Fruit fly (Drosophila melanogaster) whole organism, embryonic: ENCODE results near the gene sad.

Experiments
- Antp ChIP-seq: fragments of 200-800 bp; sonication (Bioruptor generic); optimal IDR thresholded peaks from 3 replicates; lab custom pipeline; 2016; ENCODE audit warnings: missing biosample characterization, missing genetic modification characterization
- Atf6 ChIP-seq: fragments of 200-800 bp; sonication (Bioruptor generic); IDR thresholded peaks from 2 replicates; pipeline ENCODE4 v1.3.6; 2022; ENCODE audit warnings: missing biosample characterization, missing genetic modification characterization
- Bdp1 ChIP-seq: fragments of 200-800 bp; sonication (Bioruptor generic); optimal IDR thresholded peaks from 3 replicates; lab custom pipeline; 2016; ENCODE audit warnings: missing biosample characterization, missing genetic modification characterization
- CG1024 ChIP-seq: fragments of 200-800 bp; sonication (Bioruptor generic); IDR thresholded peaks from 2 replicates; pipeline ENCODE4 v1.3.6; 2022; ENCODE audit warnings: missing biosample characterization, missing genetic modification characterization
- CG10366 ChIP-seq: fragments of 200-800 bp; sonication (Bioruptor generic); IDR thresholded peaks from 2 replicates; pipeline ENCODE4 v1.3.6; 2022; ENCODE audit warnings: missing biosample characterization, missing genetic modification characterization
- CG10959 ChIP-seq: fragments of 200-800 bp; sonication (Bioruptor generic); IDR thresholded peaks from 2 replicates; pipeline ENCODE4 v1.3.6; 2022; ENCODE audit warnings: missing biosample characterization, missing genetic modification characterization
- CG11247 ChIP-seq: fragments of 200-800 bp; sonication (Bioruptor generic); IDR thresholded peaks from 2 replicates; pipeline ENCODE4 v1.3.6; 2022; ENCODE audit warnings: missing biosample characterization, missing genetic modification characterization
- CG11456 ChIP-seq: fragments of 200-800 bp; sonication (Bioruptor generic); IDR thresholded peaks from 3 replicates; pipeline ENCODE4 v1.3.6; 2022; ENCODE audit warnings: missing biosample characterization, missing genetic modification characterization
- CG12071 ChIP-seq: fragments of 200-800 bp; sonication (Bioruptor generic); optimal IDR thresholded peaks from 3 replicates; lab custom pipeline; 2018; ENCODE audit warnings: missing biosample characterization, mild to moderate bottlenecking, missing genetic modification characterization
- CG12391 ChIP-seq: fragments of 200-800 bp; sonication (Bioruptor generic); optimal IDR thresholded peaks from 3 replicates; lab custom pipeline; 2018; ENCODE audit warnings: missing biosample characterization, mild to moderate bottlenecking, missing genetic modification characterization, moderate library complexity
- CG13424 ChIP-seq: fragments of 200-800 bp; sonication (Bioruptor generic); optimal IDR thresholded peaks from 2 replicates; lab custom pipeline; 2019; ENCODE audit warnings: missing biosample characterization, mild to moderate bottlenecking, missing genetic modification characterization, moderate library complexity
- CG14667 ChIP-seq: fragments of 200-800 bp; sonication (Bioruptor generic); IDR thresholded peaks from 2 replicates; pipeline ENCODE4 v1.3.6; 2022; ENCODE audit warnings: missing biosample characterization, missing genetic modification characterization
- CG15269 ChIP-seq: fragments of 200-800 bp; sonication (Bioruptor generic); optimal IDR thresholded peaks from 2 replicates; lab custom pipeline; 2018; ENCODE audit warnings: missing biosample characterization, mild to moderate bottlenecking, missing genetic modification characterization, moderate library complexity
- CG1529 ChIP-seq: fragments of 200-800 bp; sonication (Bioruptor generic); optimal IDR thresholded peaks from 3 replicates; lab custom pipeline; 2018; ENCODE audit warnings: missing biosample characterization, missing genetic modification characterization
- CG15514 ChIP-seq: fragments of 200-800 bp; sonication (Bioruptor generic); optimal IDR thresholded peaks from 3 replicates; lab custom pipeline; 2017; ENCODE audit warnings: missing biosample characterization, missing genetic modification characterization, mild to moderate bottlenecking, moderate library complexity, missing genetic modification reagents
- CG18764 ChIP-seq: fragments of 200-800 bp; sonication (Bioruptor generic); optimal IDR thresholded peaks from 3 replicates; lab custom pipeline; 2016; ENCODE audit warnings: missing biosample characterization, missing genetic modification characterization
- CG31365 ChIP-seq: fragments of 200-800 bp; sonication (Bioruptor generic); optimal IDR thresholded peaks from 2 replicates; lab custom pipeline; 2018; ENCODE audit warnings: missing biosample characterization, mild to moderate bottlenecking, missing genetic modification characterization
- CG31441 ChIP-seq: fragments of 200-800 bp; sonication (Bioruptor generic); IDR thresholded peaks from 2 replicates; pipeline ENCODE4 v1.3.6; 2022; ENCODE audit warnings: missing biosample characterization, missing genetic modification characterization
- CG32532 ChIP-seq: fragments of 200-800 bp; sonication (Bioruptor generic); IDR thresholded peaks from 2 replicates; pipeline ENCODE4 v1.3.6; 2022; ENCODE audit warnings: missing biosample characterization, missing genetic modification characterization
- CG32772 ChIP-seq: fragments of 200-800 bp; sonication (Bioruptor generic); IDR thresholded peaks from 2 replicates; pipeline ENCODE4 v1.3.6; 2022; ENCODE audit warnings: missing biosample characterization, missing genetic modification characterization
- CG3281 ChIP-seq: fragments of 200-800 bp; sonication (Bioruptor generic); optimal IDR thresholded peaks from 3 replicates; lab custom pipeline; 2017; ENCODE audit warnings: missing biosample characterization, mild to moderate bottlenecking, missing genetic modification characterization
- CG33557 ChIP-seq: fragments of 200-800 bp; sonication (Bioruptor generic); optimal IDR thresholded peaks from 2 replicates; lab custom pipeline; 2019; ENCODE audit warnings: missing biosample characterization, mild to moderate bottlenecking, missing genetic modification characterization, moderate library complexity
- CG4707 ChIP-seq: fragments of 200-800 bp; sonication (Bioruptor generic); optimal IDR thresholded peaks from 2 replicates; lab custom pipeline; 2018; ENCODE audit warnings: missing biosample characterization, mild to moderate bottlenecking, missing genetic modification characterization, moderate library complexity
- CG6254 ChIP-seq: fragments of 200-800 bp; sonication (Bioruptor generic); optimal IDR thresholded peaks from 3 replicates; lab custom pipeline; 2017; ENCODE audit warnings: mild to moderate bottlenecking, missing biosample characterization, missing genetic modification reagents, missing genetic modification characterization
- Camta ChIP-seq: fragments of 200-800 bp; sonication (Bioruptor generic); optimal IDR thresholded peaks from 2 replicates; lab custom pipeline; 2016; ENCODE audit warnings: missing biosample characterization, missing genetic modification characterization
- CoRest ChIP-seq: fragments of 200-800 bp; sonication (Bioruptor generic); optimal IDR thresholded peaks from 3 replicates; lab custom pipeline; 2018; ENCODE audit warnings: missing biosample characterization, mild to moderate bottlenecking, missing genetic modification characterization, moderate library complexity
- D19A ChIP-seq: fragments of 200-800 bp; optimal IDR thresholded peaks from 3 replicates; lab custom pipeline; 2019; ENCODE audit warnings: missing biosample characterization, mild to moderate bottlenecking, missing genetic modification characterization, moderate library complexity
- Fer2 ChIP-seq: fragments of 200-800 bp; sonication (Bioruptor generic); optimal IDR thresholded peaks from 2 replicates; lab custom pipeline; 2018; ENCODE audit warnings: missing biosample characterization, mild to moderate bottlenecking, missing genetic modification characterization, moderate library complexity
- Fer3 ChIP-seq: fragments of 200-800 bp; sonication (Bioruptor generic); optimal IDR thresholded peaks from 2 replicates; lab custom pipeline; 2018; ENCODE audit warnings: missing biosample characterization, mild to moderate bottlenecking, missing genetic modification characterization, moderate library complexity
- HLHmδ ChIP-seq: fragments of 200-800 bp; sonication (Bioruptor generic); optimal IDR thresholded peaks from 2 replicates; lab custom pipeline; 2018; ENCODE audit warnings: missing biosample characterization, mild to moderate bottlenecking, missing genetic modification characterization, moderate library complexity
- Sox100B ChIP-seq: fragments of 200-800 bp; sonication (Bioruptor generic); optimal IDR thresholded peaks from 3 replicates; lab custom pipeline; 2018; ENCODE audit warnings: missing biosample characterization, mild to moderate bottlenecking, missing genetic modification characterization
- Sox102F ChIP-seq: fragments of 200-800 bp; sonication (Bioruptor generic); optimal IDR thresholded peaks from 2 replicates; lab custom pipeline; 2018; ENCODE audit warnings: missing biosample characterization, mild to moderate bottlenecking, missing genetic modification characterization, moderate library complexity
- aop ChIP-seq: fragments of 200-800 bp; sonication (Bioruptor generic); IDR thresholded peaks from 2 replicates; pipeline ENCODE4 v1.3.6; 2022; ENCODE audit warnings: missing biosample characterization, missing genetic modification characterization
- chm ChIP-seq: fragments of 200-800 bp; sonication (Bioruptor generic); IDR thresholded peaks from 2 replicates; pipeline ENCODE4 v1.3.6; 2022; ENCODE audit warnings: missing biosample characterization, missing genetic modification characterization
- ci ChIP-seq: fragments of 200-800 bp; sonication (Bioruptor generic); IDR thresholded peaks from 3 replicates; pipeline ENCODE4 v1.3.6; 2022; ENCODE audit warnings: missing biosample characterization, missing genetic modification characterization
- grau ChIP-seq: fragments of 200-800 bp; optimal IDR thresholded peaks from 3 replicates; lab custom pipeline; 2019; ENCODE audit warnings: missing biosample characterization, mild to moderate bottlenecking, missing genetic modification characterization, moderate library complexity
- gsb-n ChIP-seq: fragments of 200-800 bp; sonication (Bioruptor generic); optimal IDR thresholded peaks from 3 replicates; lab custom pipeline; 2018; ENCODE audit warnings: missing biosample characterization, mild to moderate bottlenecking, missing genetic modification characterization
- ken ChIP-seq: fragments of 200-800 bp; sonication (Bioruptor generic); IDR thresholded peaks from 3 replicates; pipeline ENCODE4 v1.3.6; 2022; ENCODE audit warnings: missing biosample characterization, missing genetic modification characterization
- lmd ChIP-seq: fragments of 200-800 bp; sonication (Bioruptor generic); IDR thresholded peaks from 2 replicates; pipeline ENCODE4 v1.3.6; 2022; ENCODE audit warnings: missing biosample characterization, missing genetic modification characterization
- org-1 ChIP-seq: fragments of 200-800 bp; sonication (Bioruptor generic); optimal IDR thresholded peaks from 2 replicates; lab custom pipeline; 2017; ENCODE audit warnings: missing biosample characterization, missing genetic modification characterization
- pan ChIP-seq, 4 experiments: fragments of >200 bp in 3 of 4; fragments of 200-800 bp in 1 of 4; sonication (Bioruptor generic) in 1 of 4; optimal IDR thresholded peaks in 3 of 4; IDR thresholded peaks in 1 of 4; 2 replicates each; pipeline versions ENCODE4 v1.3.6 to Lab custom; 2017 to 2022; ENCODE audit warnings: missing biosample characterization in 2 of 4, missing genetic modification characterization in 2 of 4, mixed read lengths in 1 of 4
- pum ChIP-seq: fragments of 200-800 bp; sonication (Bioruptor generic); optimal IDR thresholded peaks from 2 replicates; lab custom pipeline; 2016; ENCODE audit warnings: missing biosample characterization, missing genetic modification characterization
- sisA ChIP-seq: fragments of 200-800 bp; sonication (Bioruptor generic); IDR thresholded peaks from 2 replicates; pipeline ENCODE4 v1.3.6; 2022; ENCODE audit warnings: missing biosample characterization, missing genetic modification characterization
- slbo ChIP-seq: fragments of 200-800 bp; sonication (Bioruptor generic); IDR thresholded peaks from 2 replicates; pipeline ENCODE4 v1.3.6; 2022; ENCODE audit warnings: missing biosample characterization, missing genetic modification characterization
- sob ChIP-seq: fragments of 200-800 bp; sonication (Bioruptor generic); IDR thresholded peaks from 2 replicates; pipeline ENCODE4 v1.3.6; 2022; ENCODE audit warnings: missing biosample characterization, missing genetic modification characterization
- sqz ChIP-seq: fragments of 200-800 bp; sonication (Bioruptor generic); optimal IDR thresholded peaks from 3 replicates; lab custom pipeline; 2018; ENCODE audit warnings: missing biosample characterization, mild to moderate bottlenecking, missing genetic modification characterization
- tap ChIP-seq: fragments of 200-800 bp; optimal IDR thresholded peaks from 3 replicates; lab custom pipeline; 2019; ENCODE audit warnings: missing biosample characterization, mild to moderate bottlenecking, missing genetic modification characterization, moderate library complexity
- tin ChIP-seq: fragments of 200-800 bp; sonication (Bioruptor generic); optimal IDR thresholded peaks from 3 replicates; lab custom pipeline; 2016; ENCODE audit warnings: missing biosample characterization, missing genetic modification characterization
- unpg ChIP-seq: fragments of 200-800 bp; sonication (Bioruptor generic); optimal IDR thresholded peaks from 3 replicates; lab custom pipeline; 2018; ENCODE audit warnings: missing biosample characterization, mild to moderate bottlenecking, missing genetic modification characterization, moderate library complexity
- zen ChIP-seq: fragments of 200-800 bp; sonication (Bioruptor generic); optimal IDR thresholded peaks from 3 replicates; lab custom pipeline; 2018; ENCODE audit warnings: missing biosample characterization, mild to moderate bottlenecking, missing genetic modification characterization, moderate library complexity

sad gene

dm6 chr3R:11872692-11873091, 4.3 kb upstream of the sad start (continued):
- TF ChIP-seq Bdp1 (GFP tag; lab: Kevin White, UChicago) (no peak), CG15514 (GFP tag; lab: Kevin White, UChicago) (peak; percentile 22), pan (optimal IDR thresholded peaks at IDR 0.05; lab: Kevin White, UChicago) (no peak), pan (GFP tag; optimal IDR thresholded peaks at IDR 0.05 in 1 of 2, IDR thresholded peaks at IDR 0.05 in 1 of 2) (peak in 1 of 2 experiments; percentile 57), unpg (GFP tag; lab: Kevin White, UChicago) (peak; percentile 42), tin (GFP tag; lab: Kevin White, UChicago) (peak; percentile 42), grau (tag; lab: Kevin White, UChicago) (peak; percentile 44), Fer3 (peak; percentile 42), ken (GFP tag; lab: Robert Waterston, UW) (peak; percentile 46; the same call in 1 of the 3 replicates), pum (no peak), ci (GFP tag; lab: Robert Waterston, UW) (peak; percentile 71), Fer2 (tag; lab: Kevin White, UChicago) (no peak), CG12071 (GFP tag; lab: Kevin White, UChicago) (peak; percentile 0), CG11247 (GFP tag; lab: Robert Waterston, UW) (no peak), CG12391 (tag; lab: Kevin White, UChicago) (peak; percentile 18), CG1529 (GFP tag; lab: Kevin White, UChicago) (no peak), chm (peak; percentile 43; the same call in 1 of the 2 replicates), CG31441 (GFP tag; lab: Robert Waterston, UW) (peak; percentile 41; the same call in 1 of the 2 replicates), org-1 (GFP tag; lab: Kevin White, UChicago) (peak; percentile 11), CG3281 (peak; percentile 44), CG33557 (GFP tag; lab: Kevin White, UChicago) (no peak), CG4707 (GFP tag; lab: Kevin White, UChicago) (no peak), zen (tag; lab: Kevin White, UChicago) (peak; percentile 51), CoRest (tag; lab: Kevin White, UChicago) (peak; percentile 17), CG18764 (peak; percentile 12), CG32772 (GFP tag; lab: Robert Waterston, UW) (peak; percentile 24; the same call in 1 of the 2 replicates), HLHmδ (GFP tag; lab: Kevin White, UChicago) (no peak), lmd (GFP tag; lab: Robert Waterston, UW) (peak; percentile 49), CG15269 (tag; lab: Kevin White, UChicago) (peak; percentile 23), CG10959 (GFP tag; lab: Robert Waterston, UW) (peak; percentile 28; the same call in 1 of the 2 replicates), sqz (GFP tag; lab: Kevin White, UChicago) (no peak), D19A (peak; percentile 56), CG32532 (GFP tag; lab: Robert Waterston, UW) (peak; percentile 75), CG10366 (GFP tag; lab: Robert Waterston, UW) (peak; percentile 22; the same call in 1 of the 2 replicates), CG11456 (GFP tag; lab: Robert Waterston, UW) (peak; percentile 70; the same call in 1 of the 3 replicates), CG1024 (GFP tag; lab: Robert Waterston, UW) (peak; percentile 37; the same call in 1 of the 2 replicates), tap (tag; lab: Kevin White, UChicago) (peak; percentile 6), Camta (no peak), Atf6 (peak; percentile 55; the same call in 1 of the 2 replicates), gsb-n (tag; lab: Kevin White, UChicago) (peak; percentile 32), CG13424 (tag; lab: Kevin White, UChicago) (peak; percentile 24), CG6254 (peak; percentile 28), slbo (GFP tag; lab: Robert Waterston, UW) (peak; percentile 66), Sox102F (GFP tag; lab: Kevin White, UChicago) (peak; percentile 41), sisA (GFP tag; lab: Robert Waterston, UW) (peak; percentile 53), Sox100B (GFP tag; lab: Kevin White, UChicago) (peak; percentile 12), Antp (GFP tag; lab: Kevin White, UChicago) (no peak), CG31365 (tag; lab: Kevin White, UChicago) (no peak), sob (GFP tag; lab: Robert Waterston, UW) (no peak; the same call in 1 of the 2 replicates), aop (GFP tag; lab: Robert Waterston, UW) (0 out of 2 replicates have a peak, but pooled peaks have one; percentile 4), CG14667 (GFP tag; lab: Robert Waterston, UW) (peak; percentile 31; the same call in 1 of the 2 replicates)
